Worm (Caenorhabditis elegans) whole organism, L4 larva: ENCODE data around the gene flp-24.

Experiments
- F44E2.7 ChIP-seq: fragments of 200-800 bp; sonication (Bioruptor generic); IDR thresholded peaks from 2 replicates; pipeline ENCODE4 v2.1.2; 2022; ENCODE audit warnings: missing genetic modification characterization, missing compliant biosample characterization
- R02D3.7 ChIP-seq: fragments of 150-350 bp; sonication (generic microtip); optimal IDR thresholded peaks from 3 replicates; lab custom pipeline; 2014; ENCODE audit warnings: missing biosample characterization, missing genetic modification characterization
- T20F7.1 ChIP-seq: fragments of 200-800 bp; sonication (Bioruptor generic); optimal IDR thresholded peaks from 2 replicates; lab custom pipeline; 2018; ENCODE audit warnings: mild to moderate bottlenecking, missing genetic modification characterization, missing compliant biosample characterization
- T26A8.4 ChIP-seq: fragments of 200-800 bp; sonication (Bioruptor generic); IDR thresholded peaks from 2 replicates; pipeline ENCODE4 v1.3.6; 2022; ENCODE audit warnings: missing genetic modification characterization, missing compliant biosample characterization
- Y48G9A.11 ChIP-seq: fragments of 200-800 bp; sonication (Bioruptor generic); IDR thresholded peaks from 2 replicates; pipeline ENCODE4 v1.3.6; 2022; ENCODE audit warnings: missing genetic modification reagents, missing genetic modification characterization, missing compliant biosample characterization
- ama-1 ChIP-seq: fragments of 150-350 bp; optimal IDR thresholded peaks from 2 replicates; lab custom pipeline; 2014; ENCODE audit warnings: inconsistent platforms, mixed read lengths
- ceh-28 ChIP-seq: fragments of 150-350 bp; optimal IDR thresholded peaks from 2 replicates; lab custom pipeline; 2014; ENCODE audit warnings: missing biosample characterization, missing genetic modification reagents, missing genetic modification characterization
- ceh-32 ChIP-seq: sonication (generic microtip); optimal IDR thresholded peaks from 2 replicates; lab custom pipeline; 2016; ENCODE audit warnings: mild to moderate bottlenecking, missing genetic modification characterization, missing compliant biosample characterization; ENCODE audit not compliant: poor library complexity
- ceh-82 ChIP-seq: sonication (generic microtip); optimal IDR thresholded peaks from 2 replicates; lab custom pipeline; 2017; ENCODE audit warnings: missing biosample characterization, missing genetic modification characterization
- ces-1 ChIP-seq: fragments of 150-350 bp; sonication (generic microtip); optimal IDR thresholded peaks from 4 replicates; lab custom pipeline; 2014; ENCODE audit warnings: missing biosample characterization, missing genetic modification reagents, missing genetic modification characterization
- daf-12 ChIP-seq: fragments of 150-350 bp; optimal IDR thresholded peaks from 2 replicates; lab custom pipeline; 2014; ENCODE audit warnings: missing biosample characterization, missing genetic modification reagents, missing genetic modification characterization
- daf-19 ChIP-seq: fragments of 200-800 bp; sonication (Bioruptor generic); conservative IDR thresholded peaks from 2 replicates; pipeline ENCODE4 v1.3.6; 2022; ENCODE audit warnings: missing genetic modification characterization, missing compliant biosample characterization
- daf-8 ChIP-seq: fragments of 200-800 bp; sonication (Bioruptor generic); IDR thresholded peaks from 2 replicates; pipeline ENCODE4 v1.3.6; 2022; ENCODE audit warnings: missing genetic modification characterization, missing compliant biosample characterization
- dmd-9 ChIP-seq: fragments of 200-800 bp; sonication (Bioruptor generic); IDR thresholded peaks from 2 replicates; pipeline ENCODE4 v1.3.6; 2022; ENCODE audit warnings: missing genetic modification reagents, missing genetic modification characterization, missing compliant biosample characterization
- dve-1 ChIP-seq: sonication (generic microtip); optimal IDR thresholded peaks from 2 replicates; lab custom pipeline; 2017; ENCODE audit warnings: antibody characterized with exemption, mild to moderate bottlenecking, missing genetic modification characterization, missing compliant biosample characterization; ENCODE audit not compliant: insufficient read depth
- egl-27 ChIP-seq: sonication (generic microtip); optimal IDR thresholded peaks from 3 replicates; lab custom pipeline; 2017; ENCODE audit warnings: missing biosample characterization, missing genetic modification reagents, missing genetic modification characterization
- fos-1 ChIP-seq: fragments of 150-350 bp; optimal IDR thresholded peaks from 2 replicates; lab custom pipeline; 2014; ENCODE audit warnings: missing biosample characterization, missing genetic modification characterization
- hlh-30 ChIP-seq: sonication (generic microtip); optimal IDR thresholded peaks from 2 replicates; lab custom pipeline; 2017; ENCODE audit warnings: antibody characterized with exemption, mild to moderate bottlenecking, missing genetic modification characterization, missing compliant biosample characterization; ENCODE audit not compliant: insufficient read depth
- lim-7 ChIP-seq: fragments of 200-800 bp; sonication (Bioruptor generic); IDR thresholded peaks from 2 replicates; pipeline ENCODE4 v1.3.6; 2022; ENCODE audit warnings: missing genetic modification characterization, missing compliant biosample characterization
- lin-1 ChIP-seq: fragments of 200-800 bp; sonication (Bioruptor generic); IDR thresholded peaks from 2 replicates; pipeline ENCODE4 v1.3.6; 2022; ENCODE audit warnings: missing genetic modification reagents, missing genetic modification characterization, missing compliant biosample characterization
- lin-39 ChIP-seq: fragments of 150-350 bp; optimal IDR thresholded peaks from 2 replicates; lab custom pipeline; 2014; ENCODE audit warnings: missing biosample characterization, missing genetic modification reagents, missing genetic modification characterization
- lir-3 ChIP-seq: sonication (generic microtip); optimal IDR thresholded peaks from 2 replicates; lab custom pipeline; 2016; ENCODE audit warnings: mild to moderate bottlenecking, missing genetic modification characterization, missing compliant biosample characterization
- lsy-2 ChIP-seq, 2 experiments: fragments of 150-350 bp in 1 of 2; sonication (generic microtip) in 1 of 2; optimal IDR thresholded peaks; 2 replicates each; lab custom pipeline; 2014 to 2017; ENCODE audit warnings: missing biosample characterization in 2 of 2, missing genetic modification characterization in 2 of 2
- madf-9 ChIP-seq: fragments of 200-800 bp; sonication (Bioruptor generic); conservative IDR thresholded peaks from 2 replicates; pipeline ENCODE4 v1.3.6; 2022; ENCODE audit warnings: missing genetic modification reagents, missing genetic modification characterization, missing compliant biosample characterization
- mdl-1 ChIP-seq, 2 experiments: fragments of 150-350 bp in 1 of 2; sonication (generic microtip) in 1 of 2; optimal IDR thresholded peaks; 2 replicates each; lab custom pipeline; 2014 to 2017; ENCODE audit warnings: missing biosample characterization in 2 of 2, missing genetic modification characterization in 2 of 2
- mdt-29 ChIP-seq: fragments of 200-800 bp; sonication (Bioruptor generic); IDR thresholded peaks from 2 replicates; pipeline ENCODE4 v1.3.6; 2022; ENCODE audit warnings: missing genetic modification reagents, missing genetic modification characterization, missing compliant biosample characterization
- mep-1 ChIP-seq: fragments of 150-350 bp; sonication (generic microtip); optimal IDR thresholded peaks from 3 replicates; lab custom pipeline; 2014; ENCODE audit warnings: missing biosample characterization, missing genetic modification characterization
- mxl-3 ChIP-seq: fragments of 200-800 bp; sonication (Bioruptor generic); optimal IDR thresholded peaks from 2 replicates; lab custom pipeline; 2018; ENCODE audit warnings: mild to moderate bottlenecking, missing genetic modification characterization, missing compliant biosample characterization
- nhr-102 ChIP-seq: sonication (generic microtip); optimal IDR thresholded peaks from 2 replicates; lab custom pipeline; 2016; ENCODE audit warnings: mild to moderate bottlenecking, missing genetic modification characterization, moderate library complexity, missing compliant biosample characterization
- nhr-25 ChIP-seq: sonication (generic microtip); optimal IDR thresholded peaks from 2 replicates; lab custom pipeline; 2017; ENCODE audit warnings: missing genetic modification characterization, mild to moderate bottlenecking, missing compliant biosample characterization, antibody characterized with exemption, moderate library complexity, borderline replicate concordance; ENCODE audit not compliant: insufficient read depth
- nhr-28 ChIP-seq: fragments of 150-350 bp; optimal IDR thresholded peaks from 2 replicates; lab custom pipeline; 2014; ENCODE audit warnings: missing biosample characterization, missing genetic modification characterization
- nhr-41 ChIP-seq: fragments of 200-800 bp; sonication (Bioruptor generic); IDR thresholded peaks from 2 replicates; pipeline ENCODE4 v1.3.6; 2022; ENCODE audit warnings: missing genetic modification reagents, missing genetic modification characterization, missing compliant biosample characterization
- nhr-76 ChIP-seq: fragments of 150-350 bp; optimal IDR thresholded peaks from 2 replicates; lab custom pipeline; 2014; ENCODE audit warnings: missing biosample characterization, missing genetic modification characterization
- nhr-77 ChIP-seq: fragments of 150-350 bp; optimal IDR thresholded peaks from 2 replicates; lab custom pipeline; 2014; ENCODE audit warnings: missing biosample characterization, missing genetic modification characterization
- pha-4 ChIP-seq, 2 experiments: fragments of 150-350 bp in 1 of 2; fragments of 200-800 bp in 1 of 2; sonication (Bioruptor generic) in 1 of 2; IDR thresholded peaks in 1 of 2; optimal IDR thresholded peaks in 1 of 2; 2 replicates each; pipeline versions ENCODE4 v1.3.6 to Lab custom; 2014 to 2022; ENCODE audit warnings: missing genetic modification characterization in 2 of 2, missing genetic modification reagents in 2 of 2, missing biosample characterization in 1 of 2, missing compliant biosample characterization in 1 of 2
- php-3 ChIP-seq: fragments of 200-800 bp; sonication (Bioruptor generic); IDR thresholded peaks from 2 replicates; pipeline ENCODE4 v1.3.6; 2022; ENCODE audit warnings: missing genetic modification reagents, missing genetic modification characterization, missing compliant biosample characterization
- pqm-1 ChIP-seq: sonication (generic microtip); optimal IDR thresholded peaks from 2 replicates; lab custom pipeline; 2017; ENCODE audit warnings: missing biosample characterization, missing genetic modification characterization
- sdz-12 ChIP-seq: fragments of 200-800 bp; sonication (Bioruptor generic); optimal IDR thresholded peaks from 2 replicates; lab custom pipeline; 2018; ENCODE audit warnings: mild to moderate bottlenecking, missing genetic modification characterization, missing compliant biosample characterization
- skn-1 ChIP-seq: fragments of 150-350 bp; optimal IDR thresholded peaks from 2 replicates; lab custom pipeline; 2014; ENCODE audit warnings: missing biosample characterization, missing genetic modification characterization
- spr-1 ChIP-seq: sonication (generic microtip); optimal IDR thresholded peaks from 2 replicates; lab custom pipeline; 2016; ENCODE audit warnings: mild to moderate bottlenecking, missing genetic modification characterization, missing compliant biosample characterization
- tra-1 ChIP-seq: fragments of 200-800 bp; sonication (Bioruptor generic); IDR thresholded peaks from 2 replicates; pipeline ENCODE4 v1.3.6; 2022; ENCODE audit warnings: missing genetic modification reagents, missing genetic modification characterization, missing compliant biosample characterization
- unc-39 ChIP-seq: sonication (generic microtip); optimal IDR thresholded peaks from 2 replicates; lab custom pipeline; 2017; ENCODE audit warnings: missing biosample characterization, missing genetic modification characterization
- vab-7 ChIP-seq: fragments of 200-800 bp; sonication (Bioruptor generic); IDR thresholded peaks from 2 replicates; pipeline ENCODE4 v1.3.6; 2022; ENCODE audit warnings: missing genetic modification reagents, missing genetic modification characterization, missing compliant biosample characterization
- zfp-2 ChIP-seq: sonication (generic microtip); optimal IDR thresholded peaks from 2 replicates; lab custom pipeline; 2016; ENCODE audit warnings: mild to moderate bottlenecking, missing genetic modification characterization, missing compliant biosample characterization
- zip-11 ChIP-seq: fragments of 200-800 bp; sonication (Bioruptor generic); IDR thresholded peaks from 2 replicates; pipeline ENCODE4 v1.3.6; 2022; ENCODE audit warnings: missing genetic modification characterization, missing compliant biosample characterization
- zip-2 ChIP-seq: fragments of 150-350 bp; optimal IDR thresholded peaks from 2 replicates; lab custom pipeline; 2014; ENCODE audit warnings: missing biosample characterization, missing genetic modification characterization

flp-24 gene

DNA sequence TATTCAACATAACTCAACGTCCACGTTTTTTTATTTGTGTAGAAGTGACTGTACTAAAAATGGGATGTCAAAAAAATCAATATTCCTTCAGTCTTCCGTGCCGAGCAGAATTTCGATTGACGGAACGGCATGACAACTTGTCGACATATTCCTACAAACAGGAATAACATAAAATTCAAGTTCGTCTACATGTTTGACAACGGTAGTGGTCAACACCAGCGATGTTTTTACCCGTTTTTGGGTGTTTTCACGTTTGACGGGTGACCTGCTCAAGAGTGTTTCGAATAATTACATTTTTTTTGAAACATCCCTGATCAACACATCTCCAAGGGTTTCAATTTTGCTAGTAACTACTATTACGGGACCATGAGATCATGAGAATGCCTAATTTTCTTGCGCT, 33.0 kb upstream of the flp-24 start, which contains the start of gene W02B3.7:
Gene W02B3.7 (minus strand): TSS at position 101 of the 400 bp plus-strand sequence.
- TF ChIP-seq php-3 (GFP tag; lab: Robert Waterston, UW) (no peak), spr-1 (tag; lab: Kevin White, UChicago) (no peak), mxl-3 (GFP tag; lab: Kevin White, UChicago) (no peak), ama-1 (no peak), daf-8 (GFP tag; lab: Robert Waterston, UW) (no peak), daf-12 (no peak), pha-4 (GFP tag; IDR thresholded peaks at IDR 0.05; lab: Robert Waterston, UW) (no peak), pha-4 (tag; optimal IDR thresholded peaks at IDR 0.05; lab: Kevin White, UChicago) (no peak)

ce11 chrIII:696372-696771, 28.5 kb upstream of the flp-24 start, which contains the start of gene sel-15:
sel-15 (minus strand) TSS chrIII:696472.
- peak; percentile 44 for TF ChIP-seq nhr-28
- TF ChIP-seq php-3 (GFP tag; lab: Robert Waterston, UW), result no peak

DNA sequence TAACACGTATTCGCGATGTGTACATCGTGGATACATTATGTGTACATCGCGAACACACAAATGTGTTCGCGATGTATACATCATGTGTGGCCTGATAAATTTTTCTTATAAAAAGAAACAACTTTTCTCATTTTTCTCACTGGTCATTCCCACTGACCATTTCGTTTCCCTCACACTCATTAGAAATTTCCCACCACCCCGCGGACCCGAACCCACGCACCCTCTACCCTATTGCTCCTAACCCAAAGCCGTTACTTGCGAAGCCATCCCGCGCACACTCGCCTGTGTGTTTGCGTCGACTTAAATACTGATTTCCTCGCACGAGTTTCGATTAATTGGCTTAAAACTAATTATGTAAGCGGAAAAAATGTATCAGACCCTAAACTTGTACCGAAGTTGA, 26.1 kb upstream of the flp-24 start:
- TF ChIP-seq nhr-77 (tag; lab: Kevin White, UChicago), result no peak
- TF ChIP-seq T20F7.1, result no peak
- TF ChIP-seq ceh-28 (tag; lab: Kevin White, UChicago), result no peak
- TF ChIP-seq mep-1 (tag; lab: Kevin White, UChicago), result no peak
- 0 out of 2 replicates have a peak, but pooled peaks have one; percentile 58 for TF ChIP-seq T26A8.4 (GFP tag; lab: Robert Waterston, UW)
- no peak for TF ChIP-seq nhr-102 (tag; lab: Kevin White, UChicago)
- TF ChIP-seq nhr-25 (tag; lab: Kevin White, UChicago), result no peak
- TF ChIP-seq nhr-41 (GFP tag; lab: Robert Waterston, UW), result 0 out of 2 replicates have a peak, but pooled peaks have one; percentile 39
- TF ChIP-seq sdz-12 (GFP tag; lab: Kevin White, UChicago), result no peak
- TF ChIP-seq hlh-30, result no peak
- TF ChIP-seq nhr-76 (tag; lab: Kevin White, UChicago), result no peak
- no peak for TF ChIP-seq daf-19 (GFP tag; lab: Robert Waterston, UW)
- peak; percentile 88 for TF ChIP-seq F44E2.7 (GFP tag; lab: Robert Waterston, UW)
- peak; percentile 93 for TF ChIP-seq lim-7 (GFP tag; lab: Robert Waterston, UW)
- no peak for TF ChIP-seq zip-2 (tag; lab: Kevin White, UChicago)
- peak; percentile 53 for TF ChIP-seq lir-3 (tag; lab: Kevin White, UChicago)
- TF ChIP-seq mdl-1 (tag; optimal IDR thresholded peaks at IDR 0.05; lab: Kevin White, UChicago), result no peak
- TF ChIP-seq vab-7, result peak; percentile 74
- no peak for TF ChIP-seq ceh-82 (tag; lab: Kevin White, UChicago)
- no peak for TF ChIP-seq zip-11 (GFP tag; lab: Robert Waterston, UW)
- peak; percentile 78 for TF ChIP-seq Y48G9A.11 (GFP tag; lab: Robert Waterston, UW)
- no peak for TF ChIP-seq lsy-2 (tag; optimal IDR thresholded peaks at IDR 0.05; lab: Kevin White, UChicago)
- no peak for TF ChIP-seq zfp-2 (tag; lab: Kevin White, UChicago)
- TF ChIP-seq dve-1 (tag; lab: Kevin White, UChicago), result no peak
- TF ChIP-seq lin-39 (tag; lab: Kevin White, UChicago), result no peak
- no peak for TF ChIP-seq egl-27 (tag; lab: Kevin White, UChicago)
- peak; percentile 55 for TF ChIP-seq spr-1 (tag; lab: Kevin White, UChicago)
- TF ChIP-seq lin-1 (GFP tag; lab: Robert Waterston, UW), result peak; percentile 83
- TF ChIP-seq php-3 (GFP tag; lab: Robert Waterston, UW), result peak; percentile 9; the same call in 1 of the 2 replicates
- TF ChIP-seq pha-4 (GFP tag; IDR thresholded peaks at IDR 0.05; lab: Robert Waterston, UW), result peak; percentile 83
- no peak for TF ChIP-seq pha-4 (tag; optimal IDR thresholded peaks at IDR 0.05; lab: Kevin White, UChicago)
- TF ChIP-seq R02D3.7, result no peak
- TF ChIP-seq unc-39 (tag; lab: Kevin White, UChicago), result no peak
- TF ChIP-seq ceh-32 (tag; lab: Kevin White, UChicago), result no peak
- peak; percentile 73 for TF ChIP-seq madf-9 (GFP tag; lab: Robert Waterston, UW)
- TF ChIP-seq dmd-9 (GFP tag; lab: Robert Waterston, UW), result no peak
- TF ChIP-seq tra-1, result peak; percentile 57; the same call in 1 of the 2 replicates
- no peak for TF ChIP-seq pqm-1
- TF ChIP-seq ces-1, result no peak
- TF ChIP-seq fos-1 (tag; lab: Kevin White, UChicago), result no peak
- no peak for TF ChIP-seq mdt-29 (GFP tag; lab: Robert Waterston, UW)
- TF ChIP-seq skn-1, result no peak
